Fruit fly (Drosophila melanogaster) whole organism: ENCODE measurements around the gene CG13097.

ENCODE experiments used
- CG8478 ChIP-seq: fragments of >200 bp; optimal IDR thresholded peaks from 2 replicates; lab custom pipeline; 2018; ENCODE audit warnings: inconsistent platforms
- Dll ChIP-seq: fragments of >200 bp; optimal IDR thresholded peaks from 2 replicates; lab custom pipeline; 2017
- EcR ChIP-seq, 2 experiments: fragments of >200 bp; optimal IDR thresholded peaks; 2 replicates each; lab custom pipeline; 2017; ENCODE audit warnings: missing biosample characterization in 2 of 2, missing genetic modification characterization in 2 of 2, missing genetic modification reagents in 2 of 2
- pan ChIP-seq: fragments of >200 bp; optimal IDR thresholded peaks from 2 replicates; lab custom pipeline; 2017
- psq ChIP-seq: fragments of >200 bp; optimal IDR thresholded peaks from 2 replicates; lab custom pipeline; 2017
- usp ChIP-seq: fragments of >200 bp; optimal IDR thresholded peaks from 2 replicates; lab custom pipeline; 2017; ENCODE audit warnings: missing biosample characterization, missing genetic modification characterization, mixed read lengths

DNA sequence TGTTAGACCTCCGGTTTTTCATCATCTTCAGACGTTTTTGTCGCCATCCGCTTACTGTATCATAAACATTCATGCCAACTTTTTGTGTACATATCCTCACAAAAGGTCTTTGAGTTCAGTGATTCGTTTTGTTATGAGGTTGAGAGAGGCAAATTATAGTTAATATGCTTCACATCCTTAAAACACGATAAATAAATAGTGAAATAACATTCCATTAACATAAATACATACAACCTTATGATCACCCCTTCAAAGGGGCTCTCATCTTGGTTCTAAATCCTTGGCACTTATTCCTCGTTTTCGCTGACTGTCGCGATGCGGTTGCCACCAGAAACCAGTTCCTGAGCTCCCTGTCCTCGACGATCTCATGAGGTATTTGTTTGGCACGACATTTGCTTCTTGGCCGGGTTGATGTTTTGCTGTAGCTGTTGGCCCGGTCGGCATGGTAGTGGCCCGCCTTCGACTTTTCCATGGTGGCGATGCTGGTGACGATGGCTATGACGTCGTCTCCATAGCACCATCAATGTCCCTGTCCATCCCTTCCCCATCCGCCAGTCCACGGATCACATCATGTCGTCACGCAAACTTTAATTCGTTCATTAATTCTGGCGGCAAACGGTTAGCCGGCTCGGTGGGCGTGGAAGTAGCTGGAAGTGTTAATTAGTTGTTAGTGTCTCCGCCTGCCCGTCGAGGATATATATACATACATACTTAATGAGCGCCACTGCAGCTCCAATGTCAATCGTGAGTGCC is 45.6 kb downstream of the CG13097 start:
- TF ChIP-seq psq (lab: Kevin White, UChicago) (no peak), CG8478 (lab: Kevin White, UChicago) (no peak), Dll (no peak), EcR (GFP tag; optimal IDR thresholded peaks at IDR 0.05; lab: Kevin White, UChicago) (no peak), usp (GFP tag; lab: Kevin White, UChicago) (no peak), pan (no peak)
